Worm (Caenorhabditis elegans): ENCODE data around the gene asp-6.

ce11 chrV:8230056-8230455 is 38.7 kb downstream of the asp-6 start:
- TF ChIP-seq unc-39 (tag; optimal IDR thresholded peaks at IDR 0.05), result no peak
- no peak for TF ChIP-seq lin-13 (tag; optimal IDR thresholded peaks at IDR 0.05)
- no peak for TF ChIP-seq snpc-4 (tag; optimal IDR thresholded peaks at IDR 0.05)
- no peak for TF ChIP-seq nhr-237 (tag; optimal IDR thresholded peaks at IDR 0.05)
- TF ChIP-seq nhr-12 (tag; optimal IDR thresholded peaks at IDR 0.05), result no peak
- no peak for TF ChIP-seq nhr-28 (tag; optimal IDR thresholded peaks at IDR 0.05)
- no peak for TF ChIP-seq mep-1 (tag; optimal IDR thresholded peaks at IDR 0.05)
- TF ChIP-seq blmp-1 (tag; optimal IDR thresholded peaks at IDR 0.05), result no peak
- TF ChIP-seq nhr-76 (tag; optimal IDR thresholded peaks at IDR 0.05), result no peak
- TF ChIP-seq sptf-1 (tag; optimal IDR thresholded peaks at IDR 0.05), result no peak
- no peak for TF ChIP-seq unc-62 (GFP tag; optimal IDR thresholded peaks at IDR 0.05)
- TF ChIP-seq ces-1 (GFP tag; optimal IDR thresholded peaks at IDR 0.05), result no peak
